Worm (Caenorhabditis elegans) whole organism, L4/young adult: ENCODE results near the gene erfa-3.

Experiments used
- W03F9.2 ChIP-seq: fragments of 150-350 bp; optimal IDR thresholded peaks from 2 replicates; lab custom pipeline; 2014; ENCODE audit warnings: missing biosample characterization, missing genetic modification characterization
- dao-5 ChIP-seq: sonication (generic microtip); optimal IDR thresholded peaks from 2 replicates; lab custom pipeline; 2016; ENCODE audit warnings: missing genotype, missing genetic modification characterization, moderate library complexity, missing compliant biosample characterization
- him-1 ChIP-seq: sonication (generic microtip); optimal IDR thresholded peaks from 2 replicates; lab custom pipeline; 2016; ENCODE audit warnings: missing genotype, missing genetic modification reagents, missing genetic modification characterization, missing compliant biosample characterization

DNA sequence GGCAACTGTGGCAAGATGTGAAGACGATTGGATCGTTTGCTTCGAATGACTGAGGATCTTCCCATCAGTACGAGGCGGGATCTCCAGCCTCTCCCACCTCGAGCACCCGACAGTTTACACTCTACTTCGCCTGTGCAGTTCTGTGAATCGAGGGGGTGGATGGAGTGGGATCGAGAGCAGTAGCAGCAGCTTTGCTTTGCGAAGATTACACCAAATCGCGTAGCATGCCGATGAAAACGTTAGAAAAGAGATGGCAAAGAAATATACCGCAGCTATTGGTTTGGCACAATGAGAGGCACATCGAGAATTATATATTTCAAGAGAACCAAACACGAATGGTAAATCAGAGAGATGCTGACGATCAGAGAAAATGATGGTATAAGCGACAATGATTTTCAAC, 38.4 kb downstream of the erfa-3 start, which contains the start of gene act-3:
- TF ChIP-seq W03F9.2 (tag; lab: Kevin White, UChicago) (no peak), him-1 (tag; lab: Kevin White, UChicago) (no peak), dao-5 (tag; lab: Kevin White, UChicago) (no peak)
